Worm (Caenorhabditis elegans): ENCODE data around the gene nhx-4.
"Not testable (repeated sequence)": the region's sequence is repeated elsewhere in the genome, so short reads cannot be mapped to it uniquely, and the experiment has no call there.

ce11 chrX:6868669-6869068 is 45.4 kb upstream of the nhx-4 start, which contains the start of gene C53B7.6:
- not testable (repeated sequence) for TF ChIP-seq ceh-9 (tag; optimal IDR thresholded peaks at IDR 0.05); nhr-25 (tag; optimal IDR thresholded peaks at IDR 0.05); egl-27 (tag; optimal IDR thresholded peaks at IDR 0.05); nhr-11 (tag; optimal IDR thresholded peaks at IDR 0.05); ceh-82 (tag; optimal IDR thresholded peaks at IDR 0.05); ama-1 (optimal IDR thresholded peaks at IDR 0.05); ztf-4 (tag; optimal IDR thresholded peaks at IDR 0.05); nhr-28 (tag; optimal IDR thresholded peaks at IDR 0.05); nhr-76 (tag; optimal IDR thresholded peaks at IDR 0.05); ZK546.5 (tag; optimal IDR thresholded peaks at IDR 0.05); nfya-1 (tag; optimal IDR thresholded peaks at IDR 0.05; ENCODE audit: insufficient read depth); unc-62 (GFP tag; optimal IDR thresholded peaks at IDR 0.05)

Data from whole organism, L3 larva.